Worm (Caenorhabditis elegans) whole organism, early embryonic: ENCODE results near the gene gpd-1.

Experiments used
- B0310.2 ChIP-seq: sonication (generic microtip); optimal IDR thresholded peaks from 2 replicates; lab custom pipeline; 2016; ENCODE audit warnings: mild to moderate bottlenecking, missing genetic modification characterization, missing compliant biosample characterization
- F13C5.2 ChIP-seq: sonication (generic microtip); optimal IDR thresholded peaks from 2 replicates; lab custom pipeline; 2017; ENCODE audit warnings: mild to moderate bottlenecking, missing genetic modification characterization, inconsistent platforms, missing compliant biosample characterization
- aly-1 ChIP-seq: sonication (generic microtip); optimal IDR thresholded peaks from 2 replicates; lab custom pipeline; 2016; ENCODE audit warnings: missing genetic modification characterization, missing compliant biosample characterization
- ama-1 ChIP-seq: fragments of 150-350 bp; optimal IDR thresholded peaks from 2 replicates; lab custom pipeline; 2014
- ceh-13 ChIP-seq: fragments of 200-800 bp; sonication (Bioruptor generic); optimal IDR thresholded peaks from 2 replicates; lab custom pipeline; 2018; ENCODE audit warnings: mild to moderate bottlenecking, missing genetic modification characterization, missing compliant biosample characterization
- ceh-36 ChIP-seq: sonication (generic microtip); optimal IDR thresholded peaks from 2 replicates; lab custom pipeline; 2016; ENCODE audit warnings: missing genetic modification characterization, inconsistent platforms, missing compliant biosample characterization
- ets-7 ChIP-seq: sonication (generic microtip); optimal IDR thresholded peaks from 2 replicates; lab custom pipeline; 2016; ENCODE audit warnings: missing genotype, missing genetic modification characterization, missing compliant biosample characterization
- flt-1 ChIP-seq: fragments of 200-800 bp; sonication (Bioruptor generic); IDR thresholded peaks from 2 replicates; pipeline ENCODE4 v1.3.6; 2022; ENCODE audit warnings: missing genetic modification characterization, missing compliant biosample characterization
- hmbx-1 ChIP-seq: sonication (generic microtip); optimal IDR thresholded peaks from 2 replicates; lab custom pipeline; 2016; ENCODE audit warnings: mild to moderate bottlenecking, missing genetic modification characterization, missing compliant biosample characterization
- hmg-4 ChIP-seq: fragments of 200-800 bp; sonication (Bioruptor generic); optimal IDR thresholded peaks from 2 replicates; lab custom pipeline; 2018; ENCODE audit warnings: mild to moderate bottlenecking, missing genetic modification characterization, missing compliant biosample characterization
- hnd-1 ChIP-seq: sonication (generic microtip); optimal IDR thresholded peaks from 2 replicates; lab custom pipeline; 2016; ENCODE audit warnings: missing genetic modification characterization, missing compliant biosample characterization
- pes-1 ChIP-seq: fragments of 200-800 bp; sonication (Bioruptor generic); IDR thresholded peaks from 2 replicates; pipeline ENCODE4 v1.3.6; 2022; ENCODE audit warnings: missing genetic modification reagents, missing genetic modification characterization, missing compliant biosample characterization
- scrt-1 ChIP-seq: fragments of 200-800 bp; sonication (Bioruptor generic); IDR thresholded peaks from 2 replicates; pipeline ENCODE4 v1.3.6; 2022; ENCODE audit warnings: missing genetic modification characterization, missing compliant biosample characterization
- sea-1 ChIP-seq: fragments of 200-800 bp; sonication (Bioruptor generic); conservative IDR thresholded peaks from 2 replicates; pipeline ENCODE4 v1.3.6; 2022; ENCODE audit warnings: missing genetic modification characterization, missing compliant biosample characterization
- tbx-11 ChIP-seq: fragments of 200-800 bp; sonication (Bioruptor generic); IDR thresholded peaks from 2 replicates; pipeline ENCODE4 v1.3.6; 2022; ENCODE audit warnings: missing genetic modification characterization, missing compliant biosample characterization
- tbx-37 ChIP-seq: fragments of 200-800 bp; sonication (Bioruptor generic); conservative IDR thresholded peaks from 2 replicates; pipeline ENCODE4 v1.3.6; 2022; ENCODE audit warnings: missing genetic modification reagents, missing genetic modification characterization, missing compliant biosample characterization
- tra-4 ChIP-seq: sonication (generic microtip); optimal IDR thresholded peaks from 2 replicates; lab custom pipeline; 2017; ENCODE audit warnings: missing genetic modification characterization, missing compliant biosample characterization

Gene gpd-1

DNA sequence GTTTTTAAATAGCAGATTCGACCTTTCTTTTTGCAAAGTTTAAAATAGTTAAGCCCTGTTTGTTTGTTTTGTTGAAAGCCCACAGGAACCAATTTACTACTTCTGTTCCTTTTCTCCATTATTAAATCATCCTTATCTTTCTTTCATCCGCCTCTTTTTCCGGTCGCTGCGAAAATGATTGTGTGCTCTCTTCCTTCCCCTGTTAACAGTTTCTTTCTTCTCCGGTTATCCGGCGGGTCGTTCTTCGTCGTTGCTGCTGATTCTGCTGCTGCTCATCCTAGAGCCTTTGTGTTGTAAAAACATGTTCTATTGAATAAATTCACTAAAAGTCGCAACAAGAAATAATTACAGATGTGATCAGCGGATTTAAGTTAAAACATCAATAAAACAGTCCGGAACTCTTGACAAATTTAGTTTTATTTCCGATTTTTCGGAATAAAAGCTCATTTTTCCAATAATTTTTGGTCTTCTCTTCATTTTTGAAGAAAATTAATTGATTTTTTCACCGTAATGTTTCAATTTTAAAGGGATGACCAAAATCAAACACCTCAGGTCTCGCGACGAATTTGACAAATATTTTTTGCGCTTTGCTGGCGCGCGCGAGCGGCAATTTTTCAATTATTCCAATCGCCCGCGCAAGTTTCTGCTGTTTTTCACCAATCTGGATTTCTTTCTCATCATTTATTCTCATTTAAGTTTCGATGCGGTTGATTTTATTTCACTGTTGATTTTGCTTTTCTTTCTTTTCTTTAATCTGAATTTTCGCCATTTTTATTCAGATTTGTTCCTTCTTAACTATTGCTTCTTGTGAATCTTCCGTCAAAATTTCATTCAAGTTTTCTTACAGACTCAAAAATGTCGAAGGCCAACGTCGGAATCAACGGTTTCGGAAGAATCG lies at the start of gene gpd-1:
gpd-1 (plus strand) TSS at position 848 of the 898 bp plus-strand sequence.
- TF ChIP-seq tbx-37 (GFP tag; lab: Robert Waterston, UW) = no peak
- TF ChIP-seq B0310.2 (tag; lab: Kevin White, UChicago) = no peak
- TF ChIP-seq scrt-1 (GFP tag; lab: Robert Waterston, UW) = no peak
- no peak for TF ChIP-seq sea-1 (GFP tag; lab: Robert Waterston, UW)
- no peak for TF ChIP-seq ceh-36 (tag; lab: Kevin White, UChicago)
- TF ChIP-seq tra-4 = no peak

DNA sequence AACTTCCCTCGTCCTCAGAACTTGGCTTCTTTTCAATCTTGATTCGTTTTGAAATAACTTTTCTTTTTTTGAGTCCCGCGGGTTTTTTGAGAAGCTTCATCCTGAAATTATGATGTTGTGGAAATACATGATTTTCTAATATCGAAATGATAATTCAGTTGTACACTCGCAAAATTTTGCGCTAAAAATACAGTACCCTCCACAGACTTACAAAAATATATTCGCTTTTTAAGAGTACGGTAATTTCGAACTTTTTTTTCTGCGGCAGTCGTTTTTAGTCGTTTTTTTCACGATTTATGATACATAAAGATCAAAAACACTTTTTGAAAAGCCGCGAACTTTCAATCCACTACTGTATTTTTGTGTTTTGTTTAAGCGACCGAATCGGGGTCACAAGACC lies 48.9 kb upstream of the gpd-1 start, which contains the start of gene pro-2:
pro-2 (minus strand) TSS at position 101 of the 400 bp plus-strand sequence.
- TF ChIP-seq hmbx-1 (tag; lab: Kevin White, UChicago) = no peak

- TF ChIP-seq hmbx-1 (tag; lab: Kevin White, UChicago) = no peak
Measured at ce11 chrII:10346075-10346474, 47.9 kb upstream of the gpd-1 start, which contains the start of gene C07E3.10. Gene C07E3.10 (plus strand): TSS chrII:10346375.

DNA sequence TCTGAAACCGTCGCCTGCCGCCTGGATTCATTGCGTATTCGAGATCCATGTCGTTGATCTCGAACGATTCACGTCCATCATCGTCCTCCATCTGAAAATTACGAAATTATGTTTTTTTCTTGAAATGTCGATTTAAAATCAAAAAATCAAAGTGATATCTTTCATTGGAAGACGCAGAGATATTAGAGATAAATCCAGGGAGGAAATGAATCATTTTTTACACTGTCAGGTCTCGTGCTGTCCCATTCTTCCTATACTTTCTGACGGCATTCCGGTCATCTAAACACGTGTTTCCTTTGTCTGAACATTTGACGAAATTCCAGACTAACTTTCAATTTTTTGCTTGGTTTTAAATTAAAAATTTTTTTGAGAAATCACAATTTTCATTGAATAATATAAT lies 44.0 kb upstream of the gpd-1 start, which contains the start of gene stip-1:
stip-1 (minus strand) TSS at position 98 of the 400 bp plus-strand sequence.
- TF ChIP-seq ceh-13 (no peak), hmg-4 (no peak), aly-1 (tag; lab: Kevin White, UChicago) (no peak), ets-7 (tag; lab: Kevin White, UChicago) (no peak), pes-1 (no peak), tbx-37 (GFP tag; lab: Robert Waterston, UW) (no peak), tra-4 (no peak), hmbx-1 (tag; lab: Kevin White, UChicago) (no peak), ama-1 (lab: Kevin White, UChicago) (no peak), scrt-1 (GFP tag; lab: Robert Waterston, UW) (no peak), F13C5.2 (tag; lab: Kevin White, UChicago) (no peak)

- TF ChIP-seq sea-1 (GFP tag; lab: Robert Waterston, UW) (no peak), tra-4 (no peak), ama-1 (lab: Kevin White, UChicago) (no peak), tbx-37 (GFP tag; lab: Robert Waterston, UW) (no peak), hmg-4 (no peak), pes-1 (no peak), B0310.2 (tag; lab: Kevin White, UChicago) (no peak), tbx-11 (GFP tag; lab: Robert Waterston, UW) (no peak), scrt-1 (GFP tag; lab: Robert Waterston, UW) (no peak), flt-1 (GFP tag; lab: Robert Waterston, UW) (no peak), ceh-36 (tag; lab: Kevin White, UChicago) (no peak), hmbx-1 (tag; lab: Kevin White, UChicago) (no peak), aly-1 (tag; lab: Kevin White, UChicago) (no peak), ceh-13 (no peak), hnd-1 (tag; lab: Kevin White, UChicago) (no peak), ets-7 (tag; lab: Kevin White, UChicago) (no peak), F13C5.2 (tag; lab: Kevin White, UChicago) (no peak)
Measured at ce11 chrII:10350487-10350886, 43.4 kb upstream of the gpd-1 start, which contains the start of gene C07E3.9. Gene C07E3.9 (plus strand): TSS chrII:10350756.

DNA sequence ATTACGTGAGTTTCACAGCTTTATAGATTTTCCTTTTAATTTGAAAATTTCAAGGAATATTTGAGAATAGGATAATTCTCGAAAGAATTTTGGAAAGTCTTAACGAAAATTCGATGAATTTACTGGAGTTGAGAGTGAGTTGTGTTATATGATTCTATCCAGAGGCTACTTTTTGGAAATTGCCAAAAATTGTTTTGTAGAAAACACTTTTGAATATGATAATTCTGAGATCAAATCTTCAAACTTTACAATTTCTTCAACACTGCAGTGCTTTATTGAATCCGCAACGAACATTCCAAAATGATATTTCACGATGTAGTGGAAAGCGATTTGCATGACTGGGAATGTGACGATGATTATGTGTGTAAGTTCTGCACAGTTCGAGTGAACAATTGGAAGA lies 42.0 kb upstream of the gpd-1 start, which contains the start of gene C07E3.8:
C07E3.8 (plus strand) TSS at position 301 of the 400 bp plus-strand sequence.
- TF ChIP-seq F13C5.2 (tag; lab: Kevin White, UChicago) = no peak
- no peak for TF ChIP-seq scrt-1 (GFP tag; lab: Robert Waterston, UW)
- no peak for TF ChIP-seq aly-1 (tag; lab: Kevin White, UChicago)
- no peak for TF ChIP-seq hmg-4
- TF ChIP-seq tbx-11 (GFP tag; lab: Robert Waterston, UW) = no peak
- no peak for TF ChIP-seq ets-7 (tag; lab: Kevin White, UChicago)
- TF ChIP-seq tbx-37 (GFP tag; lab: Robert Waterston, UW) = no peak
- no peak for TF ChIP-seq hnd-1 (tag; lab: Kevin White, UChicago)
- TF ChIP-seq hmbx-1 (tag; lab: Kevin White, UChicago) = no peak
- TF ChIP-seq B0310.2 (tag; lab: Kevin White, UChicago) = no peak
- TF ChIP-seq pes-1 = no peak
- no peak for TF ChIP-seq flt-1 (GFP tag; lab: Robert Waterston, UW)
- no peak for TF ChIP-seq ceh-36 (tag; lab: Kevin White, UChicago)
- no peak for TF ChIP-seq ceh-13
- no peak for TF ChIP-seq tra-4
- no peak for TF ChIP-seq ama-1 (lab: Kevin White, UChicago)
- TF ChIP-seq sea-1 (GFP tag; lab: Robert Waterston, UW) = no peak

- no peak for TF ChIP-seq ets-7 (tag; lab: Kevin White, UChicago)
- no peak for TF ChIP-seq flt-1 (GFP tag; lab: Robert Waterston, UW)
- TF ChIP-seq ceh-36 (tag; lab: Kevin White, UChicago) = no peak
Measured at ce11 chrII:10357468-10358007, 36.4 kb upstream of the gpd-1 start, which contains the start of gene C07E3.3. Gene C07E3.3 (minus strand): TSS chrII:10357518.
